Worm (Caenorhabditis elegans): Measurements from ENCODE around the gene zig-13.

zig-13 gene

DNA sequence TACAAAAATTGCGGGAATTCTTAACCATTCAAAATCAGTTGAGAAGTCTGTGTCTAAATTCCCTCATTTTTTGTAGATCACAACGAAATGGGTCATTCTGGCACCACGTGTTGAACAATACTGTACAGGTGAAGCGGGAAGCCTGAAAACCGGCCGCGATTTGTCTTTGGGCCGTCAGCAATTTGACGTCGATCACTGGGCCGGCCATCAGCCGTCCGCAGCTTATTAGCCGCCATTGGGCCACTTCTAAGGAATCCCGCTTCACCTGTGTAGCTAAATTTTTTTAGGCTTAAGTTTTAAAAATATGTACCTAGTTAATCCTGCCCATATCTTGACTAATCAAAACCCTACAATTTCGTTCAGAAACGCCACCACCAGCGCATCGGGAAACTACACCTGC, 3.1 kb upstream of the zig-13 start:
- TF ChIP-seq ham-2 (GFP tag; optimal IDR thresholded peaks at IDR 0.05), result peak; percentile 4
- TF ChIP-seq sem-2 (GFP tag; optimal IDR thresholded peaks at IDR 0.05), result no peak

DNA sequence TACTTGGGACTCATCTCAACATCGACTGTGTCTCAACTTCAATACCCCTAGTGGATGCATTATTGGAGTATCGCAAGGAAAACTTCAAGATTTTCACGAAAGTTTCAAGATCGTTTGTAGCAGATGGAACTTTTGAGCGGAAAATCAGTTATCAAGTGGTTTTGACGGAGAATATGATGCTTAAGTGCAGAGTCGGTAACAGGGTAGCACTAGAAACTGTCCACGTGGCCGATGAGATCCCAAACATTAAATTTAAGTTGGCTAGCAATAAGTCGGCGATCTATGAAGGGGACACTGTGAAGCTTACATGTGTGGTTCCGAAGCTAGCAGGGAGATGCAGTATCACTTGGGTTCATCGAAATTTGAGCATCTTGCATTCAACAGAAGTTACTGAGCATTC, 2.6 kb upstream of the zig-13 start:
- no peak for TF ChIP-seq pha-4 (tag; optimal IDR thresholded peaks at IDR 0.05)
- TF ChIP-seq M03D4.4 (tag; optimal IDR thresholded peaks at IDR 0.05), result no peak
- TF ChIP-seq cnd-1 (tag; optimal IDR thresholded peaks at IDR 0.05), result no peak
- TF ChIP-seq nhr-2 (tag; optimal IDR thresholded peaks at IDR 0.05), result no peak
- no peak for TF ChIP-seq ceh-43 (GFP tag; optimal IDR thresholded peaks at IDR 0.05)
- no peak for TF ChIP-seq snpc-4 (tag; optimal IDR thresholded peaks at IDR 0.05)
- TF ChIP-seq nhr-237 (tag; optimal IDR thresholded peaks at IDR 0.05), result no peak
- no peak for TF ChIP-seq elt-3 (tag; optimal IDR thresholded peaks at IDR 0.05)
- no peak for TF ChIP-seq mep-1 (tag; optimal IDR thresholded peaks at IDR 0.05)
- no peak for TF ChIP-seq sem-2 (GFP tag; optimal IDR thresholded peaks at IDR 0.05)
- TF ChIP-seq mab-5 (tag; optimal IDR thresholded peaks at IDR 0.05), result no peak
- TF ChIP-seq bed-3 (GFP tag; optimal IDR thresholded peaks at IDR 0.05), result no peak
- no peak for TF ChIP-seq sptf-1 (tag; optimal IDR thresholded peaks at IDR 0.05)
- TF ChIP-seq tbx-8 (GFP tag; optimal IDR thresholded peaks at IDR 0.05), result no peak
- TF ChIP-seq mls-2 (tag; optimal IDR thresholded peaks at IDR 0.05), result no peak
- TF ChIP-seq lin-32 (GFP tag; optimal IDR thresholded peaks at IDR 0.05), result no peak
- no peak for TF ChIP-seq unc-120 (tag; optimal IDR thresholded peaks at IDR 0.05; ENCODE audit: poor library complexity, severe bottlenecking)
- no peak for TF ChIP-seq ceh-39 (tag; optimal IDR thresholded peaks at IDR 0.05)
- no peak for TF ChIP-seq zip-8 (tag; optimal IDR thresholded peaks at IDR 0.05)
- no peak for TF ChIP-seq blmp-1 (tag; optimal IDR thresholded peaks at IDR 0.05)

DNA sequence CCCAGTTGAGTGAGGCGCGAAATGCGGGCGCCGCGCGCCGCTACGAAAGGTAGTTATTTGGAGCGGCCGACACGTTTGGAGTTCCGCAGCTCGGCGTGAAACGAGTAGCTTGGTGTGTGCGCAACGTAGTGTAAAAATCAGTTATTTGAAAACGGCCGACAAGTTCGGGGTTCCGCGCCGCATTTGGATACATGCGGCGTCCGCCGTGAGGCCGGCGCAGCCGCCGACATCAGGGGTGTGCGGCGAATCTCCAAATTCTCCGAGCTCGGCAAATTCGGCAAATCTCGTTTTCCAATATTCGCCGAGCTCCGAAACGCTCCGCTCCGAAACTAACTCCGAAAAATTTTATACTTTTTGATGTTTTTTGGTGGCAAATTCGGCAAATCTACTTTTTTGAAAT, 1.4 kb upstream of the zig-13 start:
- TF ChIP-seq sptf-1 (tag; optimal IDR thresholded peaks at IDR 0.05) (no peak), ham-2 (GFP tag; optimal IDR thresholded peaks at IDR 0.05) (no peak), mls-2 (tag; optimal IDR thresholded peaks at IDR 0.05) (no peak), elt-1 (tag; optimal IDR thresholded peaks at IDR 0.05; ENCODE audit: borderline replicate concordance, insufficient read depth) (no peak), nhr-2 (tag; optimal IDR thresholded peaks at IDR 0.05) (no peak), unc-120 (tag; optimal IDR thresholded peaks at IDR 0.05; ENCODE audit: poor library complexity, severe bottlenecking) (no peak), lin-13 (tag; optimal IDR thresholded peaks at IDR 0.05) (no peak), mep-1 (tag; optimal IDR thresholded peaks at IDR 0.05) (no peak), nhr-28 (tag; optimal IDR thresholded peaks at IDR 0.05) (no peak), flh-1 (GFP tag; optimal IDR thresholded peaks at IDR 0.05) (no peak)

- TF ChIP-seq elt-3 (tag; optimal IDR thresholded peaks at IDR 0.05) (peak; percentile 70), unc-39 (tag; optimal IDR thresholded peaks at IDR 0.05) (no peak), lsy-2 (tag; optimal IDR thresholded peaks at IDR 0.05) (no peak)
Observed at ce11 chrIII:154168-154567, 2.4 kb downstream of the zig-13 start.

DNA sequence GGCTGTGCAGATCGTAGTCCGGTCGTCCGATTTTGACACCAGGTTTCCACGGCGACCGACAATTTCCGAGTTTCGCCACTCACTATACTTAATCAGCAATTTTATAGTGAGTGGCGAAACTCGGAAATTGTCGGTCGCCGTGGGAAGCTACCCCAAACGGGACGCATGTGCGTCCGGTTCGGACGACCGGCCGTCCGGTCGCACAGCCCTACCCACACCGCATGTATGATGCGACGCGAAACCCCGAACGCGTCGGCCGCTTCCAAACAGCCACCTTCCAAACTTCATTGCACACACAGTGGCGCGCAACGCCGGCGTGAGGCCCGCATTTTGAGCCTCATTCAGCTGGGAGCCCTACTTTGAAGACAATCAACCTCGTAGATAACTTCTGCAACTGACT, 5.5 kb downstream of the zig-13 start:
- TF ChIP-seq elt-1 (tag; optimal IDR thresholded peaks at IDR 0.05; ENCODE audit: borderline replicate concordance, insufficient read depth) (no peak), hlh-1 (tag; optimal IDR thresholded peaks at IDR 0.05) (no peak), unc-120 (tag; optimal IDR thresholded peaks at IDR 0.05; ENCODE audit: poor library complexity, severe bottlenecking) (no peak), ztf-11 (tag; optimal IDR thresholded peaks at IDR 0.05) (no peak), ces-1 (GFP tag; optimal IDR thresholded peaks at IDR 0.05) (no peak), pha-4 (tag; optimal IDR thresholded peaks at IDR 0.05) (no peak), ceh-43 (GFP tag; optimal IDR thresholded peaks at IDR 0.05) (no peak), snpc-4 (tag; optimal IDR thresholded peaks at IDR 0.05) (no peak), sem-2 (GFP tag; optimal IDR thresholded peaks at IDR 0.05) (no peak), lsy-2 (tag; optimal IDR thresholded peaks at IDR 0.05) (no peak), blmp-1 (tag; optimal IDR thresholded peaks at IDR 0.05) (no peak)

ce11 chrIII:149132-149531, 7.4 kb downstream of the zig-13 start:
- no peak for TF ChIP-seq ces-1 (GFP tag; optimal IDR thresholded peaks at IDR 0.05)
- TF ChIP-seq ceh-43 (GFP tag; optimal IDR thresholded peaks at IDR 0.05), result no peak
